Fruit fly (Drosophila melanogaster): ENCODE data around the gene CG13946.

dm6 chr2L:776236-776635, at the start of gene CG13946:
- TF ChIP-seq ttk (optimal IDR thresholded peaks at IDR 0.05), result no peak
- no peak for TF ChIP-seq insv (optimal IDR thresholded peaks at IDR 0.05)
- no peak for TF ChIP-seq Myc (optimal IDR thresholded peaks at IDR 0.05)
- TF ChIP-seq psq (optimal IDR thresholded peaks at IDR 0.05), result no peak
- TF ChIP-seq Sin3A (optimal IDR thresholded peaks at IDR 0.05), result no peak
- TF ChIP-seq h (optimal IDR thresholded peaks at IDR 0.05), result no peak

Data from Kc167 (cell line).